Fruit fly (Drosophila melanogaster): ENCODE data around the gene CG32106.

CG32106 gene

dm6 chr3L:12798795-12799311 is 20.3 kb upstream of the CG32106 start:
- no peak for TF ChIP-seq CG17801 (GFP tag; optimal IDR thresholded peaks at IDR 0.05; ENCODE audit: partially characterized antibody)

DNA sequence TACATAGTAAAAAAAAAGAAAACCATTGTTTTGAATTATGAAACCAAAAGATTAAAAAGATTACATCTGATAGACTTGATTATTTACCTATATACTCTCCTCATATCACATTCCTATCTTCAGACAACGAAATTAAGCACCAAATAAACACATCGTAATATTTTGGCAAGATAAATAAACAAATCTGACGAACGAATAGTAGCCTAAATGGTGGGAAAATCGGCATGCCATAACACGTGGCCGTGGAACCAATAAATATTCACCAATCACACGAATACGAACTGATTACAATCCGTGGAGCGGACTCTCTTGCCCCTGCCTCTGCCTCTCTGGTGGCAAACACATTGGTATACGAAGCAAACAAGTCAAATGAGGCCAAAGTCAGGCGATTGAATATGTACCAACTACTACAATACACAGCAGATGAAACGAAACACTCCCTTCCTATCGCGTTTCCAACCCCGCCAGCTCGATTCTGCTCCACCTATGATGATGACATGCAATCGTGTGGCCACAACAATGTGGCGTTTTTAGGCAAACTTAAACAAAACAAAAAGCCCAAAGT is 17.6 kb upstream of the CG32106 start:
- no peak for TF ChIP-seq CG17801 (GFP tag; optimal IDR thresholded peaks at IDR 0.05; ENCODE audit: partially characterized antibody)

DNA sequence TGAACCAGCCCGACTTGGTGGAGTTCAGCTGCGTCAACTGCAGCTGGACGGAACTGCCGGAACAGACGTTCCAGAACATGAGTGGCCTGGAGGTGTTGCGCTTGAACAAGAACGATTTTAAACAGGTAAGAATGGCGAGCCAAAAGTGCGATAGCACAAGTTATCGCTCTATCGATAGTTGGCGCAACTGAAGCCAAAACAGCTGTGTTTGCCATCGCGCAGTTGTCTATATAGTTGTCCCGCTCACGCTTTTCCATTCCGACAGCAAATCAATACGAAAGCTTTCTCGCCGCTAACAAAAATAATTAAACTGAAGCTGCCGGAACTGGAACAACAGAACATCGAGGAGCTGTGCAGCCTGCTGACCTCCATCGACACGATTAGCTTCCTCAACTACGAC is 16.0 kb upstream of the CG32106 start:
- TF ChIP-seq CG17801 (GFP tag; optimal IDR thresholded peaks at IDR 0.05; ENCODE audit: partially characterized antibody): peak; percentile 28

- peak; percentile 51 for TF ChIP-seq CG17801 (GFP tag; optimal IDR thresholded peaks at IDR 0.05; ENCODE audit: partially characterized antibody)
These were observed 14.5 kb upstream of the CG32106 start for dm6 chr3L:12792933-12793448.

DNA sequence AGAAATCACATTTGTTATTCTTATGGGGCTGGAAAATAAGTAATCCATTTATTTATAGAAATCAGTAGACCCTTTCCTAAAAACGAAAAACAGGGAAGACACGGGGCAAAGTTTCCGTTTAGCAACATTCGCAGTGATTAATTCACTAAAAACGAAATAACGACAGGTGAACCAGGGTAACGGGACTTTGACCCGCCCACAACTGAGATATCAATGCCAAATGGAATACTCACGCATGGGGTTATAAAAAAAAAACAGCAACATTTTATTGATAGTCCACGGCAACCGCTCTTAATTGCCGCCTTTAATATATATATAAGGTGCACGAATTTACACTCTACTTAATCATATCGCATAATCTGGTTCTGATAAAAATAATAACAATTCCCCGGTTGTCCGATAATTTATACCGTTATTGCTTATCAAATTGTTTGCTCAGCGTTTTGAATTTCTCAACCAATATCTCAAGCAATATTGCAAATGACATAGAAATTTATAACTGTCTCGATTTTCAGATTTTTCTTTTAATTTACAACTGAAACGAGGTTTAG is 13.2 kb upstream of the CG32106 start:
- TF ChIP-seq CG17801 (GFP tag; optimal IDR thresholded peaks at IDR 0.05; ENCODE audit: partially characterized antibody): no peak

- TF ChIP-seq CG17801 (GFP tag; optimal IDR thresholded peaks at IDR 0.05; ENCODE audit: partially characterized antibody): no peak
These were observed 12.5 kb upstream of the CG32106 start for dm6 chr3L:12790783-12791678.

DNA sequence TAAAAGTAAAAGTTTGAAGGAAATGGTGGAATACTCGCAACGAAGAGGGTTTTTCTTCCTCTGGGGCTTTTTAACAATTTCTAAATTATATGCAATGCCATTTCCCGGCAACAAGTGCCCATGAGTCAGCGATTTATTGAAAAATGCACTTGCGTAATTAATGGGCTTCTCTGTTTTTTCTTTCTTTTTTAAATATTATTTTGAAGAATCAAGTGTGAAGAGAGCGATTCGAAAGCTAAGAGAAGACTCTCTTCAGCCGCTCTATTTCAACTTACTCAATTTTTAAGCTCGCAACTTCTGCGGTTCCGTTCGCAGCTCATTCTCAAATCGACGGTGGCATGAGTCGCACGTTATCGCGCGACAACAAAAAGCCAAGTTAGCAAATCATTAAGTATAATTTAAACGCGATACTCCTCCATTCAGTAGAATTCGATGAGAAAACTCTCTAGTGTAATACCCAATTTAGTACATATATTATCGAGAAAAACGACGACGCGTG is 11.4 kb upstream of the CG32106 start, which contains the start of gene CG42709:
CG42709 (plus strand) TSS at position 318 of the 499 bp plus-strand sequence.
- peak; percentile 76 for TF ChIP-seq CG17801 (GFP tag; optimal IDR thresholded peaks at IDR 0.05; ENCODE audit: partially characterized antibody)

DNA sequence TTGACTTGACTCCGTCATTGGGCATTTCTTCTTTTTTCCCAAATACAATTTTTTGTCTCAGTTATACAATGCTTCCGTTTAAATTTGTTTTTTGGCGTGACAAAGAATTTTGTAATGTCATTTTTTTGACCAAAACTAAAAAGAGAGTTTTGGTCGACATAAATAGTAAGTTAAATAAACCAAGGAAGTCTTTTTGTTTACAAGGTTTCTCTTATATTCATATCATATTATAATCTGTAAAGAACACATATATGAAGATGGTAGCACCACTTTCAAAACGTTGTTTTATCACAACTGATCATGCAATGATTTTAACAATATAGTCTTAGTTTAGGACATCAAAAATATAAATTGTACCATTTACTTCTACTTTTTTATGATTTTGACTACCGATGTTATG is 2.5 kb upstream of the CG32106 start, which contains the start of the genes CG10969 and CG17666:
CG10969 (minus strand) TSS at position 101 of the 400 bp plus-strand sequence.
CG17666 (plus strand) TSS at position 329 of the 400 bp plus-strand sequence.
- no peak for TF ChIP-seq CG17801 (GFP tag; optimal IDR thresholded peaks at IDR 0.05; ENCODE audit: partially characterized antibody)

DNA sequence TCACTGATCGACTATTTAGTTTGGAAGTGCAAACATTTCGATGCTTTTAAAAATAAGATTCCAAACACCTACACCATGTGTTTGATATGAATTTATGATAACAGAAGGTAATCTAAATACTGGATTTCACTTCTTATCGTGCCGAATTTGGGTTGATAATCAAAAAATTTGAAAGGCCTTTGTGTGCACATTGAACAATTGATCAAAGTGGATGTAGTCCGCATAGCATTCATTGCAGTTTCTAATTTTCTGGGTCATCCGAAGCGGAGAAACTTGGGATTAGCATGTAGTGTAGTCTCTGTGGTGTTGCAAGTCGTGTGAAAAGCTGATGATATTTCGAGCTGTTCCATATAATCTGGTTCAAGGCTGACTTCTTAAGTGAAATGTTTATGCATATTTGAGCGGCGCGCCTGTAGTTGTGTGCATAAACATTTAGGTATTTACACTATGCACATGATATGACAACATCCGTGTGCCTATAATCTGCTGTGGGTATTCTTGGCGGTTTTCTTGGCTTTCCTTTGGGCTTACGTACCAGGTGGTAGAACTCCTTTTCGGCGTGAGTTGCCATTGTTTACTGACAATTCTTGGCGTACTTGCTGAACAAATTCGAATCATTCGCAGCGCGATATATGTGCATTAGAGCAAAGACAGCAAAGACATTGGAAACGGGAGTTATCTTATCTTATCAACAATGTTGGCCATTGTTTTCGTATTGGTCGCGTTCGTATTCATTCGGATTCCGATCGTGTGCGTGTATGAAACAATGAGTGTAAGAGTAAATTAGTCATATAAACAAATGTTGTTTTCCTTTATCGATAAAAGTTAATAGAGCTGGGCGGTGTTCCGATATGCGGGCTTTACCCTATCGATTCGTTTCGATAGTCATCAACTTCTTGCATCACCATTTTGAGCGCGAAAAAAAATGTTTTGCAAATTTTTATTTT is 5.5 kb downstream of the CG32106 start, which contains the start of gene Hip1:
Hip1 (minus strand) TSS at position 834 of the 947 bp plus-strand sequence.
- peak; percentile 21 for TF ChIP-seq CG17801 (GFP tag; optimal IDR thresholded peaks at IDR 0.05; ENCODE audit: partially characterized antibody)

DNA sequence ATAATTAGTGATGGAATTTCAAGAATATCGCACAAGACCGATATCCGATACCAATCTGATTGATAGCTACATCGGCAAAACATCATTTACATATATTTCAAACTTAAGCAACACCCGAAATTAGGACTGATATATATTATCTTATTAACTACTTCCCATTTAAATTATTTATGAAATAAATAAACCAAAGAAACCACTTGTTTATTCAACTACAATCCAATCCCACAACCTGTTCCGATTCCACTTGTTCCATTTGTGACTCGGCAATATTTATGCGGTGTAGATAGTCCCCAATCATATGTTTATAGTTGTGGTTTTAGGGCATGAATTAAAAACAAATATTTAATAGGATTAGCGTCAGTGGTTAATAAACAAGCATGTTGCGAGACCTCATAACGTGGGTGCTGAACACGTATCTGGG is 23.7 kb downstream of the CG32106 start, which contains the start of the genes CG10973 and Vps13D:
CG10973 (minus strand) TSS at position 6 of the 421 bp plus-strand sequence.
Vps13D (plus strand) TSS at position 281 of the 421 bp plus-strand sequence.
- peak; percentile 61 for TF ChIP-seq CG17801 (GFP tag; optimal IDR thresholded peaks at IDR 0.05; ENCODE audit: partially characterized antibody)

- peak; percentile 40 for TF ChIP-seq CG17801 (GFP tag; optimal IDR thresholded peaks at IDR 0.05; ENCODE audit: partially characterized antibody)
These were observed 28.7 kb downstream of the CG32106 start, which contains the start of the genes Klc and CG10984 for dm6 chr3L:12749567-12750535. Klc (minus strand) TSS chr3L:12750056. CG10984 (plus strand) TSS chr3L:12750119.

Measured in ovary, adult (tissue).